Worm (Caenorhabditis elegans) whole organism, midembryonic: ENCODE data around the gene dcar-1.

Experiments used
- flt-1 ChIP-seq: fragments of 200-800 bp; sonication (Bioruptor generic); IDR thresholded peaks from 2 replicates; pipeline ENCODE4 v1.3.6; 2022; ENCODE audit warnings: missing genetic modification characterization, missing compliant biosample characterization
- med-1 ChIP-seq: sonication (generic microtip); optimal IDR thresholded peaks from 2 replicates; lab custom pipeline; 2017; ENCODE audit warnings: missing genetic modification characterization, mild to moderate bottlenecking, missing compliant biosample characterization, antibody characterized with exemption, missing genetic modification reagents; ENCODE audit not compliant: insufficient read depth
- ref-1 ChIP-seq: fragments of 200-800 bp; sonication (Bioruptor generic); conservative IDR thresholded peaks from 2 replicates; pipeline ENCODE4 v1.3.6; 2022; ENCODE audit warnings: missing genetic modification reagents, missing genetic modification characterization, missing compliant biosample characterization
- ztf-23 ChIP-seq: fragments of 200-800 bp; sonication (Bioruptor generic); IDR thresholded peaks from 2 replicates; pipeline ENCODE4 v1.3.6; 2022; ENCODE audit warnings: missing genetic modification reagents, missing genetic modification characterization, missing compliant biosample characterization

DNA sequence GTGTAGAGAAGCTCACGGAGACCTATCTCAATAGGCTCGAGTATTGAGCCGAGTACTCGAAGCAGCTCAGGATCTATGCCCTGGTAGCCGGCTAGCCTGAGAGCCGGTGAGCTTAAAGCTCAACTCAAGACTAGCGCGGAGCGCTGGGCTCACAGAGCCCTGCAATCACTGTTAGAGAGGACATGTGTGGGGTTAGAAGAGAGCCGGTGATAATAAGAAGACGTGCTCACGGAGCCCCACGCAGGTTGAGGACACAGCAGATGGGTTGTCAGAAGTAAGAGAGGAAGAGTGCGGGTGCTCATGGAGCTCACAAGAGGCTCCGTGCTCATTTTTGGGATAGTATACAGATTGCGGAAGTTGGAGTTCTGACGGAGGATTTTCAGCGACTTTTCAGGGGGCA lies 42.2 kb downstream of the dcar-1 start:
- no peak for TF ChIP-seq ztf-23
- TF ChIP-seq ref-1 = no peak
- no peak for TF ChIP-seq med-1 (GFP tag; lab: Kevin White, UChicago)
- no peak for TF ChIP-seq flt-1 (GFP tag; lab: Robert Waterston, UW)
